Worm (Caenorhabditis elegans) whole organism, L1 larva: Measurements from ENCODE around the gene nhr-46.

Experiments
- C04F5.9 ChIP-seq: sonication (generic microtip); optimal IDR thresholded peaks from 2 replicates; lab custom pipeline; 2016; ENCODE audit warnings: missing genetic modification characterization, missing compliant biosample characterization
- C16A3.4 ChIP-seq: fragments of 150-350 bp; optimal IDR thresholded peaks from 2 replicates; lab custom pipeline; 2014; ENCODE audit warnings: missing biosample characterization, missing genetic modification characterization
- C34B4.2 ChIP-seq: sonication (generic microtip); optimal IDR thresholded peaks from 2 replicates; lab custom pipeline; 2017; ENCODE audit warnings: mild to moderate bottlenecking, missing genetic modification characterization, missing compliant biosample characterization
- aha-1 ChIP-seq: fragments of 150-350 bp; optimal IDR thresholded peaks from 2 replicates; lab custom pipeline; 2014; ENCODE audit warnings: missing biosample characterization, missing genetic modification characterization
- alr-1 ChIP-seq: fragments of 200-800 bp; sonication (Bioruptor generic); optimal IDR thresholded peaks from 2 replicates; lab custom pipeline; 2018; ENCODE audit warnings: borderline replicate concordance, mild to moderate bottlenecking, missing genetic modification characterization, missing compliant biosample characterization
- ama-1 ChIP-seq: fragments of 150-350 bp; optimal IDR thresholded peaks from 2 replicates; lab custom pipeline; 2014
- blmp-1 ChIP-seq: fragments of 150-350 bp; optimal IDR thresholded peaks from 2 replicates; lab custom pipeline; 2014; ENCODE audit warnings: missing biosample characterization, missing genetic modification characterization
- ceh-63 ChIP-seq: fragments of 200-800 bp; sonication (Bioruptor generic); optimal IDR thresholded peaks from 2 replicates; lab custom pipeline; 2018; ENCODE audit warnings: mild to moderate bottlenecking, missing genetic modification characterization, missing compliant biosample characterization
- ceh-88 ChIP-seq: fragments of 200-800 bp; sonication (Bioruptor generic); IDR thresholded peaks from 2 replicates; pipeline ENCODE4 v1.3.6; 2022; ENCODE audit warnings: missing genetic modification characterization, missing compliant biosample characterization
- ceh-90 ChIP-seq: sonication (generic microtip); optimal IDR thresholded peaks from 2 replicates; lab custom pipeline; 2016; ENCODE audit warnings: missing genetic modification characterization, missing compliant biosample characterization
- ces-1 ChIP-seq: fragments of 150-350 bp; optimal IDR thresholded peaks from 2 replicates; lab custom pipeline; 2014; ENCODE audit warnings: missing biosample characterization, missing genetic modification reagents, missing genetic modification characterization
- efl-1 ChIP-seq, 4 experiments: fragments of 150-350 bp; optimal IDR thresholded peaks in 3 of 4; peaks in 1 of 4; 1 replicate in 1 of 4; 2 replicates in 3 of 4; lab custom pipeline; 2014; ENCODE audit warnings: missing biosample characterization in 2 of 4, missing genetic modification characterization in 2 of 4, missing genetic modification reagents in 2 of 4
- egl-13 ChIP-seq: sonication (generic microtip); optimal IDR thresholded peaks from 2 replicates; lab custom pipeline; 2016; ENCODE audit warnings: missing genotype, missing genetic modification reagents, missing genetic modification characterization, missing compliant biosample characterization
- elt-2 ChIP-seq: sonication (generic microtip); optimal IDR thresholded peaks from 2 replicates; lab custom pipeline; 2016; ENCODE audit warnings: missing genetic modification characterization, mild to moderate bottlenecking, inconsistent platforms, missing compliant biosample characterization, missing genetic modification reagents
- elt-3 ChIP-seq, 6 experiments: fragments of 150-350 bp in 1 of 6; sonication (generic microtip); optimal IDR thresholded peaks; 2 replicates each; lab custom pipeline; 2017 to 2018; ENCODE audit warnings: missing biosample characterization in 6 of 6, missing genetic modification characterization in 6 of 6, inconsistent platforms in 1 of 6
- ets-5 ChIP-seq: fragments of 200-800 bp; sonication (Bioruptor generic); IDR thresholded peaks from 2 replicates; pipeline ENCODE4 v1.3.6; 2022; ENCODE audit warnings: missing genetic modification characterization, missing compliant biosample characterization
- fkh-8 ChIP-seq: sonication (generic microtip); optimal IDR thresholded peaks from 2 replicates; lab custom pipeline; 2016; ENCODE audit warnings: mild to moderate bottlenecking, missing genetic modification characterization, missing compliant biosample characterization
- fos-1 ChIP-seq: fragments of 150-350 bp; optimal IDR thresholded peaks from 2 replicates; lab custom pipeline; 2014; ENCODE audit warnings: missing biosample characterization, missing genetic modification characterization
- grh-1 ChIP-seq: fragments of 200-800 bp; sonication (Bioruptor generic); IDR thresholded peaks from 2 replicates; pipeline ENCODE4 v1.3.6; 2022; ENCODE audit warnings: missing genetic modification reagents, missing genetic modification characterization, missing compliant biosample characterization
- hlh-4 ChIP-seq: sonication (generic microtip); optimal IDR thresholded peaks from 2 replicates; lab custom pipeline; 2016; ENCODE audit warnings: mild to moderate bottlenecking, missing genetic modification characterization, missing compliant biosample characterization
- hpl-2 ChIP-seq: fragments of 150-350 bp; optimal IDR thresholded peaks from 2 replicates; lab custom pipeline; 2014; ENCODE audit warnings: missing biosample characterization, missing genetic modification reagents, missing genetic modification characterization
- jun-1 ChIP-seq: fragments of 150-350 bp; optimal IDR thresholded peaks from 2 replicates; lab custom pipeline; 2014; ENCODE audit warnings: missing biosample characterization, missing genetic modification reagents, missing genetic modification characterization
- lin-14 ChIP-seq: fragments of 200-800 bp; sonication (Bioruptor generic); optimal IDR thresholded peaks from 2 replicates; lab custom pipeline; 2018; ENCODE audit warnings: mild to moderate bottlenecking, missing genetic modification characterization, moderate library complexity, missing compliant biosample characterization
- lin-15B ChIP-seq: fragments of 150-350 bp; sonication (generic microtip); optimal IDR thresholded peaks from 3 replicates; lab custom pipeline; 2014; ENCODE audit warnings: missing biosample characterization, missing genetic modification characterization
- lin-35 ChIP-seq, 2 experiments: fragments of 150-350 bp; optimal IDR thresholded peaks; 2 replicates each; lab custom pipeline; 2014; ENCODE audit warnings: missing biosample characterization in 2 of 2, missing genetic modification characterization in 2 of 2, missing genetic modification reagents in 2 of 2
- lin-39 ChIP-seq: fragments of 150-350 bp; optimal IDR thresholded peaks from 2 replicates; lab custom pipeline; 2014; ENCODE audit warnings: missing biosample characterization, missing genetic modification reagents, missing genetic modification characterization
- lsy-2 ChIP-seq, 2 experiments: fragments of 150-350 bp; optimal IDR thresholded peaks; 2 replicates each; lab custom pipeline; 2014; ENCODE audit warnings: missing biosample characterization in 2 of 2, missing genetic modification characterization in 2 of 2
- mdl-1 ChIP-seq, 2 experiments: fragments of 150-350 bp; optimal IDR thresholded peaks; 2 replicates each; lab custom pipeline; 2014 to 2017; ENCODE audit warnings: missing biosample characterization in 2 of 2, missing genetic modification characterization in 2 of 2, inconsistent platforms in 1 of 2
- mef-2 ChIP-seq: fragments of 150-350 bp; optimal IDR thresholded peaks from 2 replicates; lab custom pipeline; 2014; ENCODE audit warnings: missing biosample characterization, missing genetic modification characterization
- nhr-12 ChIP-seq: sonication (generic microtip); optimal IDR thresholded peaks from 2 replicates; lab custom pipeline; 2017; ENCODE audit warnings: missing biosample characterization, missing genetic modification characterization
- nhr-19 ChIP-seq: fragments of 200-800 bp; sonication (Bioruptor generic); conservative IDR thresholded peaks from 2 replicates; pipeline ENCODE4 v1.3.6; 2022; ENCODE audit warnings: missing genetic modification characterization, missing compliant biosample characterization
- nhr-20 ChIP-seq: sonication (generic microtip); optimal IDR thresholded peaks from 2 replicates; lab custom pipeline; 2016; ENCODE audit warnings: mild to moderate bottlenecking, missing genetic modification characterization, missing compliant biosample characterization
- nhr-237 ChIP-seq: fragments of 150-350 bp; optimal IDR thresholded peaks from 2 replicates; lab custom pipeline; 2014; ENCODE audit warnings: missing biosample characterization, missing genetic modification characterization
- nhr-28 ChIP-seq: fragments of 150-350 bp; optimal IDR thresholded peaks from 2 replicates; lab custom pipeline; 2014; ENCODE audit warnings: missing biosample characterization, missing genetic modification characterization
- nhr-71 ChIP-seq: sonication (generic microtip); optimal IDR thresholded peaks from 2 replicates; lab custom pipeline; 2016; ENCODE audit warnings: mild to moderate bottlenecking, missing genetic modification characterization, moderate library complexity, missing compliant biosample characterization
- nhr-76 ChIP-seq: sonication (generic microtip); optimal IDR thresholded peaks from 2 replicates; lab custom pipeline; 2017; ENCODE audit warnings: missing biosample characterization, missing genetic modification characterization
- nhr-84 ChIP-seq: sonication (generic microtip); optimal IDR thresholded peaks from 2 replicates; lab custom pipeline; 2017; ENCODE audit warnings: missing biosample characterization, missing genetic modification characterization
- nhr-85 ChIP-seq: sonication (generic microtip); peaks from one replicate; lab custom pipeline; 2016; ENCODE audit warnings: missing genetic modification characterization, inconsistent platforms, missing compliant biosample characterization
- pax-3 ChIP-seq: fragments of 200-800 bp; sonication (Bioruptor generic); optimal IDR thresholded peaks from 2 replicates; lab custom pipeline; 2018; ENCODE audit warnings: mild to moderate bottlenecking, missing genetic modification characterization, moderate library complexity, missing compliant biosample characterization
- skn-1 ChIP-seq: fragments of 150-350 bp; optimal IDR thresholded peaks from 2 replicates; lab custom pipeline; 2014; ENCODE audit warnings: missing biosample characterization, missing genetic modification characterization
- snpc-4 ChIP-seq: fragments of 150-350 bp; optimal IDR thresholded peaks from 2 replicates; lab custom pipeline; 2014; ENCODE audit warnings: missing biosample characterization, missing genetic modification characterization
- sox-4 ChIP-seq: sonication (generic microtip); optimal IDR thresholded peaks from 2 replicates; lab custom pipeline; 2016; ENCODE audit warnings: missing genetic modification characterization, missing compliant biosample characterization
- sptf-1 ChIP-seq: fragments of 150-350 bp; optimal IDR thresholded peaks from 2 replicates; lab custom pipeline; 2014; ENCODE audit warnings: missing biosample characterization, missing genetic modification characterization
- tbx-2 ChIP-seq: sonication (generic microtip); optimal IDR thresholded peaks from 2 replicates; lab custom pipeline; 2016; ENCODE audit warnings: missing genetic modification characterization, missing compliant biosample characterization
- tlp-1 ChIP-seq: fragments of 150-350 bp; optimal IDR thresholded peaks from 2 replicates; lab custom pipeline; 2014; ENCODE audit warnings: missing biosample characterization, missing genetic modification characterization
- unc-130 ChIP-seq: fragments of 150-350 bp; optimal IDR thresholded peaks from 2 replicates; lab custom pipeline; 2017; ENCODE audit warnings: missing biosample characterization, missing genetic modification characterization, inconsistent platforms
- unc-62 ChIP-seq: fragments of 150-350 bp; optimal IDR thresholded peaks from 2 replicates; lab custom pipeline; 2014; ENCODE audit warnings: missing biosample characterization, missing genetic modification reagents, missing genetic modification characterization
- unc-86 ChIP-seq: sonication (generic microtip); optimal IDR thresholded peaks from 2 replicates; lab custom pipeline; 2016; ENCODE audit warnings: missing genetic modification characterization, missing compliant biosample characterization
- unc-98 ChIP-seq: fragments of 200-800 bp; sonication (Bioruptor generic); IDR thresholded peaks from 2 replicates; pipeline ENCODE4 v1.3.6; 2022; ENCODE audit warnings: missing genetic modification characterization, missing compliant biosample characterization
- zag-1 ChIP-seq: fragments of 150-350 bp; optimal IDR thresholded peaks from 2 replicates; lab custom pipeline; 2014; ENCODE audit warnings: missing biosample characterization, missing genetic modification characterization
- zip-4 ChIP-seq: fragments of 200-800 bp; sonication (Bioruptor generic); optimal IDR thresholded peaks from 2 replicates; lab custom pipeline; 2018; ENCODE audit warnings: mild to moderate bottlenecking, missing genetic modification characterization, moderate library complexity, missing compliant biosample characterization
- ztf-11 ChIP-seq, 2 experiments: sonication (generic microtip); optimal IDR thresholded peaks; 2 replicates each; lab custom pipeline; 2016 to 2017; ENCODE audit warnings: missing genetic modification characterization in 2 of 2, missing biosample characterization in 1 of 2, missing compliant biosample characterization in 1 of 2
- ztf-4 ChIP-seq: fragments of 150-350 bp; optimal IDR thresholded peaks from 2 replicates; lab custom pipeline; 2014; ENCODE audit warnings: missing biosample characterization, missing genetic modification characterization

Gene nhr-46

DNA sequence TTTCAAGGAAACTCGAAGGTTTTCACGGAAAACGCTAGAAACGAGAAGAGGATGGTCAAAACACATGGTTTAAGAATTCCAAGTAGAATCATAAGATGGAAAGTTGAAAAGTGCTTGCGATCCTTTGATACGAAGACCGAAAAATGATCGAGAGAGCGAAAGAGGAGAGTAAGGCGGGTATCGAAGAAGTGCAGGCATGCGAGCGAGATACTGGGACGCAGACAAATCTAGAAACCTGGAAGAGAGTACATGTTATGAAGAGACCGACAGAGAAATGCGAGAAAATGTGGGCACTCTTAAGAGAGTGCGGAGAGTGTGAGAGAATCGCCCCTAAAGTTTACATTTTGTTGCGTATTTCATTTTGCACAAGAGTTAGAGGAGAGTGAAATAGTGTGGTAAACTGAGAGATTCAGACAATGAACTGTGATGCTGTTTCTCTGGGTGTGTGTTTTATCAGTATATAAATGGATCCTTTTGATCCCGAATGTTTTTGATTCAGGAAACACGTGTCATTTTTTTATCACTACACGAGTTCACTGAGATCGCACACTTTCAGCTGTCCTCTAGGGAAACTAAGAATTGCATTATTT is 3.6 kb downstream of the nhr-46 start (continued):
- TF ChIP-seq ztf-11 (tag; optimal IDR thresholded peaks at IDR 0.05; lab: Kevin White, UChicago) (no peak), ceh-88 (no peak), unc-62 (GFP tag; lab: Kevin White, UChicago) (no peak), elt-2 (peak; percentile 85), nhr-76 (tag; lab: Kevin White, UChicago) (no peak), nhr-12 (no peak), skn-1 (tag; lab: Kevin White, UChicago) (peak; percentile 83), ceh-90 (no peak), zip-4 (GFP tag; lab: Kevin White, UChicago) (no peak), nhr-20 (peak; percentile 97), tbx-2 (tag; lab: Kevin White, UChicago) (peak; percentile 88), lin-15B (tag; lab: Kevin White, UChicago) (no peak), sptf-1 (tag; lab: Kevin White, UChicago) (no peak), fkh-8 (tag; lab: Kevin White, UChicago) (peak; percentile 72), lin-14 (GFP tag; lab: Kevin White, UChicago) (peak; percentile 94), grh-1 (GFP tag; lab: Robert Waterston, UW) (peak; percentile 53; the same call in 1 of the 2 replicates), unc-86 (tag; lab: Kevin White, UChicago) (peak; percentile 66), mef-2 (tag; lab: Kevin White, UChicago) (no peak), C16A3.4 (peak; percentile 33), nhr-84 (tag; lab: Kevin White, UChicago) (no peak), hpl-2 (GFP tag; lab: Kevin White, UChicago) (no peak), ces-1 (GFP tag; lab: Kevin White, UChicago) (no peak), nhr-237 (tag; lab: Kevin White, UChicago) (no peak), jun-1 (tag; lab: Kevin White, UChicago) (peak; percentile 82), mdl-1 (tag; optimal IDR thresholded peaks at IDR 0.05; lab: Kevin White, UChicago) (peak; percentile 61 to 86), pax-3 (peak; percentile 12), nhr-71 (tag; lab: Kevin White, UChicago) (peak; percentile 96), nhr-28 (no peak), lin-39 (tag; lab: Kevin White, UChicago) (peak; percentile 15), nhr-19 (GFP tag; lab: Robert Waterston, UW) (peak; percentile 87), egl-13 (tag; lab: Kevin White, UChicago) (peak; percentile 74), fos-1 (peak; percentile 69), unc-130 (tag; lab: Kevin White, UChicago) (no peak), elt-3 (tag; optimal IDR thresholded peaks at IDR 0.05; lab: Kevin White, UChicago) (peak in 4 of 6 experiments; percentile 9 to 74 (median 50)), ets-5 (GFP tag; lab: Robert Waterston, UW) (no peak), nhr-85 (tag; lab: Kevin White, UChicago) (peak; percentile 96), efl-1 (optimal IDR thresholded peaks at IDR 0.05; lab: Kevin White, UChicago) (peak; percentile 74 to 84), efl-1 (GFP tag; optimal IDR thresholded peaks at IDR 0.05 in 1 of 2; lab: Kevin White, UChicago) (peak; percentile 45 to 94), lin-35 (GFP tag; optimal IDR thresholded peaks at IDR 0.05; lab: Kevin White, UChicago) (peak; percentile 69 to 72), aha-1 (tag; lab: Kevin White, UChicago) (no peak), ama-1 (peak; percentile 43), sox-4 (peak; percentile 66), C34B4.2 (tag; lab: Kevin White, UChicago) (no peak), blmp-1 (tag; lab: Kevin White, UChicago) (peak; percentile 74), unc-98 (no peak), snpc-4 (tag; lab: Kevin White, UChicago) (peak; percentile 18), zag-1 (tag; lab: Kevin White, UChicago) (no peak), C04F5.9 (tag; lab: Kevin White, UChicago) (no peak), alr-1 (tag; lab: Kevin White, UChicago) (no peak), ceh-63 (GFP tag; lab: Kevin White, UChicago) (no peak), lsy-2 (tag; optimal IDR thresholded peaks at IDR 0.05; lab: Kevin White, UChicago) (peak; percentile 70 to 79), hlh-4 (no peak), ztf-4 (tag; lab: Kevin White, UChicago) (peak; percentile 76), tlp-1 (tag; lab: Kevin White, UChicago) (no peak)
